Fruit fly (Drosophila melanogaster): ENCODE measurements around the gene CG34180.

Gene CG34180

dm6 chr2L:6051212-6051621, 9.1 kb upstream of the CG34180 start (continued):
- TF ChIP-seq CG8119 (GFP tag; IDR thresholded peaks at IDR 0.05) (peak; percentile 98), net (GFP tag; optimal IDR thresholded peaks at IDR 0.05) (peak; percentile 98), Sox14 (GFP tag; optimal IDR thresholded peaks at IDR 0.05) (peak; percentile 96), Met (GFP tag; optimal IDR thresholded peaks at IDR 0.05) (peak; percentile 96), Hr4 (GFP tag; optimal IDR thresholded peaks at IDR 0.05) (peak; percentile 97), Blimp-1 (GFP tag; optimal IDR thresholded peaks at IDR 0.05) (peak; percentile 81), CG6808 (GFP tag; optimal IDR thresholded peaks at IDR 0.05) (peak; percentile 93), salr (GFP tag; optimal IDR thresholded peaks at IDR 0.05) (peak; percentile 90), Gug (GFP tag; IDR thresholded peaks at IDR 0.05) (peak; percentile 89), CG3919 (GFP tag; optimal IDR thresholded peaks at IDR 0.05) (peak; percentile 97), CG32006 (GFP tag; optimal IDR thresholded peaks at IDR 0.05) (peak; percentile 97), CG31627 (GFP tag; optimal IDR thresholded peaks at IDR 0.05) (peak; percentile 94), spab (GFP tag; optimal IDR thresholded peaks at IDR 0.05) (peak; percentile 90), Hr38 (GFP tag; optimal IDR thresholded peaks at IDR 0.05) (no peak), Sox15 (GFP tag; optimal IDR thresholded peaks at IDR 0.05) (peak; percentile 82), Ets96B (tag; optimal IDR thresholded peaks at IDR 0.05) (peak; percentile 95), OdsH (GFP tag; optimal IDR thresholded peaks at IDR 0.05) (peak; percentile 95), CG4318 (GFP tag; optimal IDR thresholded peaks at IDR 0.05) (no peak), CG11902 (GFP tag; optimal IDR thresholded peaks at IDR 0.05) (peak; percentile 79), acj6 (GFP tag; optimal IDR thresholded peaks at IDR 0.05) (peak; percentile 94), CG11762 (GFP tag; optimal IDR thresholded peaks at IDR 0.05; ENCODE audit: insufficient read depth) (peak; percentile 93), topi (GFP tag; optimal IDR thresholded peaks at IDR 0.05) (peak; percentile 98), Eip78C (GFP tag) (peak; percentile 99), Smox (GFP tag; optimal IDR thresholded peaks at IDR 0.05) (peak; percentile 96), fd85E (GFP tag; optimal IDR thresholded peaks at IDR 0.05) (peak; percentile 86), Eip93F (GFP tag; optimal IDR thresholded peaks at IDR 0.05) (peak; percentile 94), CG8319 (GFP tag; optimal IDR thresholded peaks at IDR 0.05) (peak; percentile 88), CG11294 (GFP tag; IDR thresholded peaks at IDR 0.05) (peak; percentile 91)

DNA sequence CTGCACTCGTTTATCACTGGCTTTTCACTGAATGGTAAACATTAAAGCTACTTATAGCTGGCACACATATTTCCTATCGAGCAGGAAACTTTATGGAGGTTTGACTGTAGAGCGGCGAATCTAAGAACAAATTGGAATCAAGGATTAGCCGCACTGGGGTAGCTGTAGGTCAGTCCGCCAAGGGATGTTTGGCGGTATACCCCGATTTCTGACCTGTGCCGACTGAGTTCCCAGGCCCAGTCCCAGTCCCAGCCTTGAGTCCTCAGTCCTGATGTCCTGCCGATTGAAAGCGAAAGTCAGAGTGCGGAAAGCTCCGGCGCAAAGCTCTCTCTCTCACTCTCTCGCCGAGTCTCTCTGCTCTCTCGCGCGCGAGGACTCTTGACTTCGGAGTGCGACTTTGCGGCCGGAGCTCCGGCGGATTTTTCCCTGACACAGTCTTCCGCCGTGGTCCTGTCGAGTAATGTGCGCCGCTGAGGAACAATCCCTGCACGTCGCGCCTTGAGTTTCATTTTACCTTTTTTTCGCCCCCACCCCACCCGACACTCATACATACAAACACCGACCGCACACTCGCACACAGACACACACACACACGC, 6.3 kb upstream of the CG34180 start, which contains the start of gene CG13995:
Gene CG13995 (plus strand): TSS at position 429 of the 596 bp plus-strand sequence.
- no peak for TF ChIP-seq net (GFP tag; optimal IDR thresholded peaks at IDR 0.05)
- TF ChIP-seq Eip78C (GFP tag), result no peak
- peak; percentile 53 for TF ChIP-seq CG1621 (tag; optimal IDR thresholded peaks at IDR 0.05)
- TF ChIP-seq fd85E (GFP tag; optimal IDR thresholded peaks at IDR 0.05), result no peak
- TF ChIP-seq ss (GFP tag; optimal IDR thresholded peaks at IDR 0.05), result peak; percentile 8 to 19
- 0 out of 2 replicates have a peak, but pooled peaks have one; percentile 20 for TF ChIP-seq CG15336 (GFP tag; IDR thresholded peaks at IDR 0.05)
- no peak for TF ChIP-seq CG11762 (GFP tag; optimal IDR thresholded peaks at IDR 0.05; ENCODE audit: insufficient read depth)

DNA sequence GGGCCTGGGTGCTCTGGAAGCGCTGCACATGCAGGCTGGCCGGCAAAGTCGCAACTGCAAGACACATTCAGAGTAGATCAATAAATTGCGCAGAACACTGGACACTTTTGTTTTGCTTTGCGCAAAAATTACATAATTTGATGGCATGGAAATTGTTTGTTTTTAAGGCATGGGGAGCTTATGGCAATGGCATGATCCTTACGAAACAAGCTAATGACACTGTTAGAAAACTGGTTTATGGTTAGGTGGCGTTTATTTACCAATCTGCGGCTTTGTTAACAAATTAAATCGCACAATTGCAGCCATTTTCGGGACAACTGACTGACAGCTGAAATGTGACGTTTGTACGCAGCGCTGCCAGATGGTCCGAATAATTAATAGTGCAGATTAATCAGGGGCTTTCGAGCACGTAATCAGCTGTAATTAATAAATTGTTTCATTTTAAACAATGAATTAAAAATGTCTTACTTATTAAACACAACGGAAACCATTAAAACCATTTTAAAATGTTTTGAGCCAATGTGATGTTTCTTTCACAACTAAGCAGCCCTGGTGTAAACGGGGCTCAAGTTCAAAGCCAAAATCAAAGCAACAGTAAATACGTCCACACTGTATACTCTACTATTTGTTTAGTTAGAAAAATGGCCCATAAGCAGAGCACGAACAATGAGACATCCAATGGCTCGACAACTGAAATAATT, 2.2 kb downstream of the CG34180 start, which contains the start of the genes ND-51 and CG13994:
Gene ND-51 (minus strand): TSS at position 376 of the 701 bp plus-strand sequence.
Gene CG13994 (plus strand): TSS at position 608 of the 701 bp plus-strand sequence.
- TF ChIP-seq CG7368 (GFP tag; optimal IDR thresholded peaks at IDR 0.05) (no peak), Hr39 (GFP tag; optimal IDR thresholded peaks at IDR 0.05) (peak; percentile 85), Smox (GFP tag; optimal IDR thresholded peaks at IDR 0.05) (peak; percentile 70), CG10669 (GFP tag; optimal IDR thresholded peaks at IDR 0.05) (no peak), CG16779 (tag; optimal IDR thresholded peaks at IDR 0.05) (no peak), vri (GFP tag; optimal IDR thresholded peaks at IDR 0.05) (peak; percentile 76), CG3919 (GFP tag; optimal IDR thresholded peaks at IDR 0.05) (peak; percentile 79), CG11294 (GFP tag; IDR thresholded peaks at IDR 0.05) (peak; percentile 30; the same call in 1 of the 2 replicates), fd59A (GFP tag; optimal IDR thresholded peaks at IDR 0.05) (peak; percentile 33), dsx (GFP tag; optimal IDR thresholded peaks at IDR 0.05; ENCODE audit: poor library complexity, severe bottlenecking) (no peak), Blimp-1 (GFP tag; optimal IDR thresholded peaks at IDR 0.05) (no peak), Eip78C (GFP tag) (peak; percentile 91), CG6808 (GFP tag; optimal IDR thresholded peaks at IDR 0.05) (peak; percentile 51), Hr38 (GFP tag; optimal IDR thresholded peaks at IDR 0.05) (no peak), svp (GFP tag) (peak; percentile 95), achi (GFP tag; optimal IDR thresholded peaks at IDR 0.05) (peak; percentile 100), CG11762 (GFP tag; optimal IDR thresholded peaks at IDR 0.05; ENCODE audit: insufficient read depth) (peak; percentile 35), Hr4 (GFP tag; optimal IDR thresholded peaks at IDR 0.05) (peak; percentile 86), Sox15 (GFP tag; optimal IDR thresholded peaks at IDR 0.05) (peak; percentile 64), Sox102F (GFP tag; optimal IDR thresholded peaks at IDR 0.05) (no peak), CG6792 (GFP tag; optimal IDR thresholded peaks at IDR 0.05) (peak; percentile 59), fd85E (GFP tag; optimal IDR thresholded peaks at IDR 0.05) (no peak), acj6 (GFP tag; optimal IDR thresholded peaks at IDR 0.05) (peak; percentile 78), net (GFP tag; optimal IDR thresholded peaks at IDR 0.05) (no peak), CG6276 (GFP tag; optimal IDR thresholded peaks at IDR 0.05) (no peak), Eip75B (GFP tag; optimal IDR thresholded peaks at IDR 0.05) (peak; percentile 75)
